Fruit fly (Drosophila melanogaster) whole organism, wandering third instar larva: ENCODE measurements around the gene CG6693.

Source experiments
- Abd-B ChIP-seq: fragments of >200 bp; optimal IDR thresholded peaks from 2 replicates; lab custom pipeline; 2017; ENCODE audit warnings: missing biosample characterization, missing genetic modification characterization
- CG32264 ChIP-seq: fragments of 200-800 bp; sonication (Bioruptor generic); optimal IDR thresholded peaks from 2 replicates; lab custom pipeline; 2016; ENCODE audit warnings: missing biosample characterization, missing genetic modification characterization
- CG9705 ChIP-seq: fragments of 200-800 bp; sonication (Bioruptor generic); optimal IDR thresholded peaks from 2 replicates; lab custom pipeline; 2018; ENCODE audit warnings: missing biosample characterization, mild to moderate bottlenecking, missing genetic modification characterization
- CrebA ChIP-seq: fragments of 200-800 bp; sonication (Bioruptor generic); optimal IDR thresholded peaks from 2 replicates; lab custom pipeline; 2016; ENCODE audit warnings: missing biosample characterization, mild to moderate bottlenecking, missing genetic modification characterization, borderline replicate concordance
- Dfd ChIP-seq: fragments of >200 bp; optimal IDR thresholded peaks from 2 replicates; lab custom pipeline; 2017; ENCODE audit warnings: missing biosample characterization, missing genetic modification characterization
- Dif ChIP-seq: fragments of 200-275, 200-300 bp; sonication (Bioruptor generic); optimal IDR thresholded peaks from 2 replicates; lab custom pipeline; 2018; ENCODE audit warnings: missing biosample characterization, missing genetic modification characterization; ENCODE audit not compliant: partially characterized antibody
- GATAd ChIP-seq: sonication (Bioruptor generic); optimal IDR thresholded peaks from 2 replicates; lab custom pipeline; 2016; ENCODE audit warnings: missing biosample characterization, missing genetic modification characterization
- Hnf4 ChIP-seq: fragments of 200-800 bp; sonication (Bioruptor generic); optimal IDR thresholded peaks from 2 replicates; lab custom pipeline; 2016; ENCODE audit warnings: missing biosample characterization, mild to moderate bottlenecking, missing genetic modification characterization
- Hr78 ChIP-seq: fragments of >200 bp; optimal IDR thresholded peaks from 2 replicates; lab custom pipeline; 2017; ENCODE audit warnings: missing biosample characterization, missing genetic modification characterization
- Hr83 ChIP-seq: fragments of 200-300 bp; sonication (Bioruptor generic); optimal IDR thresholded peaks from 2 replicates; lab custom pipeline; 2016; ENCODE audit warnings: missing biosample characterization, mild to moderate bottlenecking, missing genetic modification characterization, moderate library complexity; ENCODE audit not compliant: poor library complexity, severe bottlenecking
- Jra ChIP-seq: sonication (Bioruptor generic); optimal IDR thresholded peaks from 2 replicates; lab custom pipeline; 2016; ENCODE audit warnings: missing biosample characterization, missing genetic modification characterization
- Mio ChIP-seq: sonication (Bioruptor generic); optimal IDR thresholded peaks from 2 replicates; lab custom pipeline; 2016; ENCODE audit warnings: missing biosample characterization, missing genetic modification characterization
- Myc ChIP-seq: fragments of >200 bp; optimal IDR thresholded peaks from 2 replicates; lab custom pipeline; 2017
- N ChIP-seq: fragments of >200 bp; optimal IDR thresholded peaks from 2 replicates; lab custom pipeline; 2018; ENCODE audit warnings: missing biosample characterization, missing external identifiers, missing genetic modification characterization
- OdsH ChIP-seq: fragments of 200-800 bp; sonication (Bioruptor generic); optimal IDR thresholded peaks from 2 replicates; lab custom pipeline; 2016; ENCODE audit warnings: missing biosample characterization, mild to moderate bottlenecking, missing genetic modification characterization
- Rel ChIP-seq, 2 experiments: fragments of 200-800 bp; sonication (Bioruptor generic) in 1 of 2; optimal IDR thresholded peaks; 2 replicates in 1 of 2; 3 replicates in 1 of 2; lab custom pipeline; 2016 to 2019; ENCODE audit warnings: mild to moderate bottlenecking in 2 of 2, missing biosample characterization in 2 of 2, missing genetic modification characterization in 2 of 2, moderate library complexity in 1 of 2
- Sp1 ChIP-seq: fragments of 200-800 bp; sonication (Bioruptor generic); optimal IDR thresholded peaks from 3 replicates; lab custom pipeline; 2019; ENCODE audit warnings: missing biosample characterization, mild to moderate bottlenecking, missing genetic modification characterization, moderate library complexity
- Vsx2 ChIP-seq: fragments of 200-300, 225-300 bp; sonication (Bioruptor generic); optimal IDR thresholded peaks from 2 replicates; lab custom pipeline; 2018; ENCODE audit warnings: missing biosample characterization, missing genetic modification characterization; ENCODE audit not compliant: partially characterized antibody
- br ChIP-seq: fragments of 200-800 bp; sonication (Bioruptor generic); optimal IDR thresholded peaks from 2 replicates; lab custom pipeline; 2016; ENCODE audit warnings: missing biosample characterization, missing genetic modification characterization
- brk ChIP-seq: fragments of 200-800 bp; sonication (Bioruptor generic); optimal IDR thresholded peaks from 2 replicates; lab custom pipeline; 2016; ENCODE audit warnings: missing biosample characterization, mild to moderate bottlenecking, missing genetic modification characterization
- dl ChIP-seq, 2 experiments: fragments of 175-275, 200-275 bp in 1 of 2; fragments of 200-275 bp in 1 of 2; sonication (Bioruptor generic); optimal IDR thresholded peaks; lab custom pipeline; 2018; ENCODE audit warnings: mild to moderate bottlenecking in 2 of 2, missing biosample characterization in 2 of 2, missing genetic modification characterization in 2 of 2, moderate library complexity in 2 of 2; ENCODE audit not compliant: partially characterized antibody in 2 of 2, insufficient read depth in 1 of 2
- dmrt93B ChIP-seq: fragments of 200-800 bp; sonication (Bioruptor generic); optimal IDR thresholded peaks from 2 replicates; lab custom pipeline; 2018; ENCODE audit warnings: missing biosample characterization, mild to moderate bottlenecking, missing genetic modification characterization
- dsf ChIP-seq: sonication (Bioruptor generic); optimal IDR thresholded peaks from 2 replicates; lab custom pipeline; 2016; ENCODE audit warnings: missing biosample characterization, missing genetic modification characterization, borderline replicate concordance
- ey ChIP-seq: fragments of 200-800 bp; sonication (Bioruptor generic); optimal IDR thresholded peaks from 2 replicates; lab custom pipeline; 2016; ENCODE audit warnings: missing biosample characterization, missing genetic modification characterization
- foxo ChIP-seq, 2 experiments: fragments of 200-800 bp; sonication (Bioruptor generic); optimal IDR thresholded peaks; 2 replicates in 1 of 2; 3 replicates in 1 of 2; lab custom pipeline; 2016 to 2017; ENCODE audit warnings: missing biosample characterization in 2 of 2, missing genetic modification characterization in 2 of 2
- fru ChIP-seq: fragments of 200-800 bp; sonication (Bioruptor generic); optimal IDR thresholded peaks from 3 replicates; lab custom pipeline; 2016; ENCODE audit warnings: missing biosample characterization, mild to moderate bottlenecking, missing genetic modification characterization
- h ChIP-seq: fragments of 200-800 bp; sonication (Bioruptor generic); optimal IDR thresholded peaks from 3 replicates; lab custom pipeline; 2016; ENCODE audit warnings: missing biosample characterization, mild to moderate bottlenecking, missing genetic modification characterization
- jim ChIP-seq: fragments of 175-275, 200-325 bp; sonication (Bioruptor generic); optimal IDR thresholded peaks from 2 replicates; lab custom pipeline; 2016; ENCODE audit warnings: missing biosample characterization, mild to moderate bottlenecking, missing genetic modification characterization
- lola ChIP-seq: fragments of >200 bp; optimal IDR thresholded peaks from 2 replicates; lab custom pipeline; 2017; ENCODE audit warnings: missing biosample characterization, missing genetic modification characterization
- pan ChIP-seq: fragments of >200 bp; optimal IDR thresholded peaks from 2 replicates; lab custom pipeline; 2017
- psq ChIP-seq: fragments of 200-800 bp; sonication (Bioruptor generic); optimal IDR thresholded peaks from 3 replicates; lab custom pipeline; 2017; ENCODE audit warnings: missing biosample characterization, mild to moderate bottlenecking, missing genetic modification characterization, moderate library complexity
- rgr ChIP-seq: fragments of 200-800 bp; sonication (Bioruptor generic); optimal IDR thresholded peaks from 3 replicates; lab custom pipeline; 2016; ENCODE audit warnings: missing biosample characterization, mild to moderate bottlenecking, missing genetic modification characterization
- sage ChIP-seq: fragments of 200-800 bp; sonication (Bioruptor generic); optimal IDR thresholded peaks from 2 replicates; lab custom pipeline; 2016; ENCODE audit warnings: missing biosample characterization, mild to moderate bottlenecking, missing genetic modification characterization
- sv ChIP-seq: fragments of 200-800 bp; sonication (Bioruptor generic); optimal IDR thresholded peaks from 3 replicates; lab custom pipeline; 2016; ENCODE audit warnings: missing biosample characterization, missing genetic modification characterization
- tai ChIP-seq: sonication (Bioruptor generic); optimal IDR thresholded peaks from 2 replicates; lab custom pipeline; 2016; ENCODE audit warnings: missing biosample characterization, missing genetic modification characterization
- usp ChIP-seq: fragments of >200 bp; optimal IDR thresholded peaks from 2 replicates; lab custom pipeline; 2017; ENCODE audit warnings: missing biosample characterization, missing genetic modification characterization
- woc ChIP-seq: sonication (Bioruptor generic); optimal IDR thresholded peaks from 2 replicates; lab custom pipeline; 2016; ENCODE audit warnings: missing biosample characterization, mild to moderate bottlenecking, missing genetic modification characterization

The CG6693 gene

DNA sequence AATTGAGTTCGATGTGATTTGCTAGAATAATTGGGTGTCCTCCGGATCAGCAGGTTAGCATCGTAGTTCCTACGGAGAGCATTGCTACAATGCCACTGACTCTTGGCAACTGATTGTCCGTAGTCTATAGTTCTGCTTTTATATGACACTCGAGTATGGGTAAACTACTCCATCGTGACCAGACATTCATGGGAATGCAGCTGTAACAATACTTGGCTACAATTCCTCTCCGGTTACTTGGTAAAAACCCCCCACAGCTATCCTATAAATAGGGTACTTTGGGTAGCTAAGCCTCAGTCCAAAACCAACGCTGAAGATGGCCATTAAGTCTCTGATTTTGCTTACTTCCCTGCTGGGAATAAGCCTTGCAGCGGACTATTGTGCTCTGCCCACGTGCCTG is 3.8 kb upstream of the CG6693 start, which contains the start of gene scpr-C:
Gene scpr-C, plus strand, starts transcription at position 301 of the 400 bp plus-strand sequence.
- no peak for TF ChIP-seq woc
- no peak for TF ChIP-seq Mio
- TF ChIP-seq tai: no peak
- TF ChIP-seq br (GFP tag; lab: Kevin White, UChicago): no peak
- no peak for TF ChIP-seq Rel (GFP tag; optimal IDR thresholded peaks at IDR 0.05; lab: Kevin White, UChicago)
- TF ChIP-seq Rel (tag; optimal IDR thresholded peaks at IDR 0.05; lab: Kevin White, UChicago): no peak
- no peak for TF ChIP-seq brk (GFP tag; lab: Kevin White, UChicago)
- no peak for TF ChIP-seq ey
- no peak for TF ChIP-seq psq (GFP tag; lab: Kevin White, UChicago)
- no peak for TF ChIP-seq foxo (GFP tag; optimal IDR thresholded peaks at IDR 0.05; lab: Kevin White, UChicago)
- TF ChIP-seq Jra (GFP tag; lab: Kevin White, UChicago): no peak
- TF ChIP-seq fru (GFP tag; lab: Kevin White, UChicago): no peak
- TF ChIP-seq dsf (GFP tag; lab: Kevin White, UChicago): no peak
- no peak for TF ChIP-seq Dif
- TF ChIP-seq, all 38 proteins: peak for 0

DNA sequence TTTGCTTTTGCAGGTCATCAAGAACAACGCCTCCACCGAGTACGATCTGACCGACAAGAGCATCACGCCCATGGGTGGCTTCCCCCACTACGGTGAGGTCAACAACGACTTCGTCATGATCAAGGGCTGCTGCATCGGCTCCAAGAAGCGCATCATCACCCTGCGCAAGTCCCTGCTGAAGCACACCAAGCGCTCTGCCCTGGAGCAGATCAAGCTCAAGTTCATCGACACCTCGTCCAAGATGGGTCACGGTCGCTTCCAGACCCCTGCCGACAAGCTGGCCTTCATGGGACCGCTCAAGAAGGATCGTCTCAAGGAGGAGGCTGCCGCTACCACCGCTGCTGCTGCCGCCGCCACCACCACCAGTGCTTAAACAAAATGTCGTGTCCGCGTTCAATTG is 3.0 kb upstream of the CG6693 start:
- TF ChIP-seq dsf (GFP tag; lab: Kevin White, UChicago) (no peak), CrebA (GFP tag; lab: Kevin White, UChicago) (no peak), jim (GFP tag; lab: Kevin White, UChicago) (no peak), brk (GFP tag; lab: Kevin White, UChicago) (no peak), Myc (no peak), CG32264 (GFP tag; lab: Kevin White, UChicago) (no peak), Dif (no peak)

DNA sequence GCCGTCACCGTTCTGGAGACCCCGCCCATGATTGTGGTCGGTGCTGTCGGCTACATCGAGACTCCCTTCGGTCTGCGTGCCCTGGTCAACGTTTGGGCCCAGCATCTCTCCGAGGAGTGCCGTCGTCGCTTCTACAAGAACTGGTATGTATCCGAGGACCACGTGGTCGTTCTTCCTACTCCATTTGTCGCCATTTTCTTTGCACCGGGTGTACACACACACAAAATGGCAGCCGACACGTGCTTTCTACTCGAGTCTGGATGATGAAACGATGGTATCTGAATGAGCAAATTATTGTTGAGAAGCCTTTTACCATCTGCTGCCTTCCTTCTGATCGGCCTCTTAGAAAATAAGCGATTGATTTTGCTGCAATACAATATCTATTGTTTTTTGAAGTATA is 1.1 kb upstream of the CG6693 start:
- no peak for TF ChIP-seq psq (GFP tag; lab: Kevin White, UChicago)
- TF ChIP-seq Hr78: no peak
- TF ChIP-seq dmrt93B: no peak
- no peak for TF ChIP-seq br (GFP tag; lab: Kevin White, UChicago)
- no peak for TF ChIP-seq woc
- TF ChIP-seq Hnf4 (GFP tag; lab: Kevin White, UChicago): no peak
- no peak for TF ChIP-seq Jra (GFP tag; lab: Kevin White, UChicago)
- TF ChIP-seq Dfd (GFP tag; lab: Kevin White, UChicago): no peak
- no peak for TF ChIP-seq Hr83
- no peak for TF ChIP-seq Mio
- no peak for TF ChIP-seq Vsx2
- no peak for TF ChIP-seq rgr (GFP tag; lab: Kevin White, UChicago)
- TF ChIP-seq fru (GFP tag; lab: Kevin White, UChicago): no peak
- TF ChIP-seq Dif: no peak
- no peak for TF ChIP-seq jim (GFP tag; lab: Kevin White, UChicago)
- TF ChIP-seq pan: no peak
- TF ChIP-seq usp (GFP tag; lab: Kevin White, UChicago): no peak
- no peak for TF ChIP-seq Myc
- TF ChIP-seq lola (GFP tag; lab: Kevin White, UChicago): no peak
- TF ChIP-seq N (GFP tag; lab: Kevin White, UChicago): no peak
- TF ChIP-seq, all 38 proteins: peak for 0

DNA sequence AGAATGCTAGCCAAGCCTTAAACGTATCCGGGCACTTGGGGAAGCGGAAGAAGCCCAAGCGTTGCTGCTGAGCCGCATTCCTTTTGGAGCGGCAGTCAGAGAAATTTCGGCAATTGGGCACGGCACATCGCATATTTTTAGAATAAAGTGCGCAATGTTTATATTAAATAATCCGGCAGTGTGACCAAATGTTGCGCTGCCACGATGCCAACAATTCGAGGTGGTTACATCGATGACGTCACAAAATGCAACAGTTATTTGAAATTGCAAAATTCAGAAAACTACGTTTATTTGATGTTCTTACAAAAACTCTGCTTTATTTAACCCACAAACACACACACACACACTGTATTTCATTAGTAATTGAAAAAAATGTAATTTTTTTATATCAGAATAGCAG is 1.6 kb downstream of the CG6693 start, which contains the start of gene CG6689:
Gene CG6689, minus strand, starts transcription at position 182 of the 400 bp plus-strand sequence.
- peak; percentile 46 for TF ChIP-seq Hr83
- no peak for TF ChIP-seq Dfd (GFP tag; lab: Kevin White, UChicago)
- TF ChIP-seq fru (GFP tag; lab: Kevin White, UChicago): no peak
- TF ChIP-seq woc: peak; percentile 64
- peak; percentile 8 for TF ChIP-seq h (GFP tag; lab: Kevin White, UChicago)

DNA sequence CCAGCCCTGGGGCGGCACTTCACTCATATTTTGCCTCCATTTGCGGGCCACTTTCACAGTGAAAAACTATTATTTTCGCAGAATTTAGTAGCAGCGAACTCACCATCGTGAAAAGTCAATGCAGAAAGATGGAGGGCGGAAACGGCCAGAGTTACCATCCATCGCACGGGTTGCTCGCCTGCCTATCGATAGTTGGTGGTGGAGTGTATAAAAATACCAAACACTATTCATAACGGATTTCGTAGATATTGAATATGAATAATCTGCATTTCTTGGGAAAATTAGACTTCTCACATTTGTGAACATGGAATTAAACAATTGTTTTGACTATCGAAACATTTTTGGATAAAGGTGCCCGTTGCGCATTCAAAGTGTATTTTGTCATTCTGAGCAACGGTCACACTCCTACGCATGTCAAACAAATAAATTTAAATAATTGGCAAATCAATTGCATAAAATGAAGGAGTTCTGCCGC is 5.2 kb downstream of the CG6693 start, which contains the start of the genes RpS25 and CG4820:
Gene RpS25, minus strand, starts transcription at position 132 of the 475 bp plus-strand sequence.
Gene CG4820, plus strand, starts transcription at position 380 of the 475 bp plus-strand sequence.
- TF ChIP-seq CG32264 (GFP tag; lab: Kevin White, UChicago) (peak; percentile 56), Abd-B (GFP tag; lab: Kevin White, UChicago) (no peak), fru (GFP tag; lab: Kevin White, UChicago) (peak; percentile 83), Myc (peak; percentile 60), usp (GFP tag; lab: Kevin White, UChicago) (no peak), br (GFP tag; lab: Kevin White, UChicago) (peak; percentile 88), h (GFP tag; lab: Kevin White, UChicago) (peak; percentile 89), CrebA (GFP tag; lab: Kevin White, UChicago) (no peak), sv (peak; percentile 82), pan (no peak), psq (GFP tag; lab: Kevin White, UChicago) (peak; percentile 63), OdsH (peak; percentile 82), sage (GFP tag; lab: Kevin White, UChicago) (no peak), rgr (GFP tag; lab: Kevin White, UChicago) (peak; percentile 93), GATAd (GFP tag; lab: Kevin White, UChicago) (no peak), dl (GFP tag; optimal IDR thresholded peaks at IDR 0.05; lab: Kevin White, UChicago; ENCODE audit: insufficient read depth in 1 of 2, partially characterized antibody in 2 of 2) (no peak), ey (peak; percentile 69), Vsx2 (peak; percentile 95), Hr83 (peak; percentile 93), Sp1 (peak; percentile 89), Dif (peak; percentile 52), Hr78 (no peak), CG9705 (GFP tag; lab: Kevin White, UChicago) (peak; percentile 91), Dfd (GFP tag; lab: Kevin White, UChicago) (no peak), Rel (GFP tag; optimal IDR thresholded peaks at IDR 0.05; lab: Kevin White, UChicago) (no peak), Rel (tag; optimal IDR thresholded peaks at IDR 0.05; lab: Kevin White, UChicago) (peak; percentile 61), Mio (peak; percentile 77), Hnf4 (GFP tag; lab: Kevin White, UChicago) (peak; percentile 52), foxo (GFP tag; optimal IDR thresholded peaks at IDR 0.05; lab: Kevin White, UChicago) (peak in 1 of 2 experiments; percentile 78)
